Worm (Caenorhabditis elegans) whole organism, L4/young adult: Measurements from ENCODE around the gene Y73C8B.1.

Source experiments
- W03F9.2 ChIP-seq: fragments of 150-350 bp; optimal IDR thresholded peaks from 2 replicates; lab custom pipeline; 2014; ENCODE audit warnings: missing biosample characterization, missing genetic modification characterization
- him-1 ChIP-seq: sonication (generic microtip); optimal IDR thresholded peaks from 2 replicates; lab custom pipeline; 2016; ENCODE audit warnings: missing genotype, missing genetic modification reagents, missing genetic modification characterization, missing compliant biosample characterization

ce11 chrV:3146932-3147331 lies 49.8 kb downstream of the Y73C8B.1 start, which contains the start of gene srab-11:
- TF ChIP-seq W03F9.2 (tag; lab: Kevin White, UChicago) (no peak), him-1 (tag; lab: Kevin White, UChicago) (no peak)
